Fruit fly (Drosophila melanogaster) whole organism, embryonic: ENCODE data around the gene CG31265.

Experiments
- Atf3 ChIP-seq: fragments of 200-800 bp; sonication (Bioruptor generic); optimal IDR thresholded peaks from 3 replicates; lab custom pipeline; 2016; ENCODE audit warnings: missing biosample characterization, missing genetic modification characterization
- Atf6 ChIP-seq: fragments of 200-800 bp; sonication (Bioruptor generic); IDR thresholded peaks from 2 replicates; pipeline ENCODE4 v1.3.6; 2022; ENCODE audit warnings: missing biosample characterization, missing genetic modification characterization
- Awh ChIP-seq: fragments of 200-800 bp; sonication (Bioruptor generic); IDR thresholded peaks from 2 replicates; pipeline ENCODE4, ENCODE4 v1.3.6; 2022; ENCODE audit warnings: missing biosample characterization, missing genetic modification characterization
- CG10267 ChIP-seq: fragments of 200-800 bp; sonication (Bioruptor generic); optimal IDR thresholded peaks from 2 replicates; lab custom pipeline; 2018; ENCODE audit warnings: missing biosample characterization, mild to moderate bottlenecking, missing genetic modification characterization, moderate library complexity
- CG10321 ChIP-seq: fragments of 200-800 bp; sonication (Bioruptor generic); IDR thresholded peaks from 2 replicates; pipeline ENCODE4 v1.3.6; 2022; ENCODE audit warnings: missing biosample characterization, missing genetic modification characterization
- CG10565 ChIP-seq: fragments of 200-800 bp; sonication (Bioruptor generic); optimal IDR thresholded peaks from 3 replicates; lab custom pipeline; 2016; ENCODE audit warnings: missing biosample characterization, mild to moderate bottlenecking, missing genetic modification characterization
- CG10959 ChIP-seq: fragments of 200-800 bp; sonication (Bioruptor generic); IDR thresholded peaks from 2 replicates; pipeline ENCODE4 v1.3.6; 2022; ENCODE audit warnings: missing biosample characterization, missing genetic modification characterization
- CG11398 ChIP-seq: fragments of 200-800 bp; sonication (Bioruptor generic); optimal IDR thresholded peaks from 2 replicates; lab custom pipeline; 2016; ENCODE audit warnings: missing biosample characterization, missing genetic modification characterization
- CG11456 ChIP-seq: fragments of 200-800 bp; sonication (Bioruptor generic); IDR thresholded peaks from 3 replicates; pipeline ENCODE4 v1.3.6; 2022; ENCODE audit warnings: missing biosample characterization, missing genetic modification characterization
- CG11504 ChIP-seq: fragments of 200-800 bp; sonication (Bioruptor generic); optimal IDR thresholded peaks from 3 replicates; lab custom pipeline; 2019; ENCODE audit warnings: missing biosample characterization, mild to moderate bottlenecking, missing genetic modification characterization, moderate library complexity
- CG12104 ChIP-seq: fragments of 200-800 bp; sonication (Bioruptor generic); optimal IDR thresholded peaks from 3 replicates; lab custom pipeline; 2016; ENCODE audit warnings: missing biosample characterization, missing genetic modification characterization
- CG12391 ChIP-seq: fragments of 200-800 bp; sonication (Bioruptor generic); optimal IDR thresholded peaks from 3 replicates; lab custom pipeline; 2018; ENCODE audit warnings: missing biosample characterization, mild to moderate bottlenecking, missing genetic modification characterization, moderate library complexity
- CG13894 ChIP-seq: fragments of 200-800 bp; sonication (Bioruptor generic); optimal IDR thresholded peaks from 3 replicates; lab custom pipeline; 2018; ENCODE audit warnings: missing biosample characterization, mild to moderate bottlenecking, missing genetic modification characterization, moderate library complexity
- CG16815 ChIP-seq: fragments of 200-800 bp; sonication (Bioruptor generic); optimal IDR thresholded peaks from 3 replicates; lab custom pipeline; 2017; ENCODE audit warnings: missing biosample characterization, mild to moderate bottlenecking, missing genetic modification characterization
- CG17568 ChIP-seq: fragments of 200-800 bp; sonication (Bioruptor generic); optimal IDR thresholded peaks from 2 replicates; lab custom pipeline; 2018; ENCODE audit warnings: missing biosample characterization, mild to moderate bottlenecking, missing genetic modification characterization, moderate library complexity
- CG17802 ChIP-seq: fragments of 200-800 bp; sonication (Bioruptor generic); optimal IDR thresholded peaks from 2 replicates; lab custom pipeline; 2018; ENCODE audit warnings: missing biosample characterization, mild to moderate bottlenecking, missing genetic modification characterization, moderate library complexity
- CG30020 ChIP-seq: fragments of 200-800 bp; optimal IDR thresholded peaks from 2 replicates; lab custom pipeline; 2019; ENCODE audit warnings: missing biosample characterization, mild to moderate bottlenecking, missing genetic modification characterization, moderate library complexity
- CG42726 ChIP-seq: fragments of 200-800 bp; sonication (Bioruptor generic); IDR thresholded peaks from 2 replicates; pipeline ENCODE4 v1.3.6; 2022; ENCODE audit warnings: missing biosample characterization, missing genetic modification characterization; ENCODE audit not compliant: partially characterized antibody
- CG4707 ChIP-seq: fragments of 200-800 bp; sonication (Bioruptor generic); optimal IDR thresholded peaks from 2 replicates; lab custom pipeline; 2018; ENCODE audit warnings: missing biosample characterization, mild to moderate bottlenecking, missing genetic modification characterization, moderate library complexity
- CG8359 ChIP-seq: fragments of 200-800 bp; sonication (Bioruptor generic); optimal IDR thresholded peaks from 2 replicates; lab custom pipeline; 2017; ENCODE audit warnings: missing biosample characterization, mild to moderate bottlenecking, missing genetic modification characterization, borderline replicate concordance
- CG8944 ChIP-seq: fragments of 200-800 bp; sonication (Bioruptor generic); optimal IDR thresholded peaks from 3 replicates; lab custom pipeline; 2016; ENCODE audit warnings: missing biosample characterization, missing genetic modification characterization
- CG9876 ChIP-seq: fragments of 200-800 bp; sonication (Bioruptor generic); optimal IDR thresholded peaks from 2 replicates; lab custom pipeline; 2016; ENCODE audit warnings: missing biosample characterization, missing genetic modification characterization
- Camta ChIP-seq: fragments of 200-800 bp; sonication (Bioruptor generic); optimal IDR thresholded peaks from 2 replicates; lab custom pipeline; 2016; ENCODE audit warnings: missing biosample characterization, missing genetic modification characterization
- D19B ChIP-seq: fragments of 200-800 bp; sonication (Bioruptor generic); optimal IDR thresholded peaks from 2 replicates; lab custom pipeline; 2017; ENCODE audit warnings: missing biosample characterization, mild to moderate bottlenecking, missing genetic modification characterization
- E2f2 ChIP-seq: fragments of 200-800 bp; sonication (Bioruptor generic); IDR thresholded peaks from 2 replicates; pipeline ENCODE4 v1.3.6; 2022; ENCODE audit warnings: missing biosample characterization, missing genetic modification characterization
- Fer2 ChIP-seq: fragments of 200-800 bp; sonication (Bioruptor generic); optimal IDR thresholded peaks from 2 replicates; lab custom pipeline; 2018; ENCODE audit warnings: missing biosample characterization, mild to moderate bottlenecking, missing genetic modification characterization, moderate library complexity
- Gsc ChIP-seq: fragments of 200-800 bp; sonication (Bioruptor generic); IDR thresholded peaks from 2 replicates; pipeline ENCODE4 v1.3.6; 2022; ENCODE audit warnings: missing biosample characterization, missing genetic modification characterization
- H2.0 ChIP-seq: fragments of 200-800 bp; sonication (Bioruptor generic); IDR thresholded peaks from 2 replicates; pipeline ENCODE4 v1.3.6; 2022; ENCODE audit warnings: missing biosample characterization, missing genetic modification characterization
- Hmx ChIP-seq: fragments of 200-800 bp; sonication (Bioruptor generic); optimal IDR thresholded peaks from 2 replicates; lab custom pipeline; 2016; ENCODE audit warnings: missing biosample characterization, missing genetic modification characterization
- MESR4 ChIP-seq: fragments of 200-800 bp; sonication (Bioruptor generic); optimal IDR thresholded peaks from 2 replicates; lab custom pipeline; 2018; ENCODE audit warnings: missing biosample characterization, mild to moderate bottlenecking, missing genetic modification characterization, moderate library complexity
- Mrtf ChIP-seq: fragments of 200-800 bp; sonication (Bioruptor generic); IDR thresholded peaks from 3 replicates; pipeline ENCODE4 v1.3.6; 2022; ENCODE audit warnings: missing biosample characterization, missing genetic modification characterization
- Pdp1 ChIP-seq, 2 experiments: fragments of 200-800 bp; sonication (Bioruptor generic); optimal IDR thresholded peaks; 3 replicates each; lab custom pipeline; 2016; ENCODE audit warnings: missing biosample characterization in 2 of 2, missing genetic modification characterization in 2 of 2, mild to moderate bottlenecking in 1 of 2, moderate library complexity in 1 of 2
- Poxn ChIP-seq: fragments of 200-800 bp; sonication (Bioruptor generic); IDR thresholded peaks from 2 replicates; pipeline ENCODE4 v1.3.6; 2022; ENCODE audit warnings: missing biosample characterization, missing genetic modification characterization
- Rx ChIP-seq: fragments of 200-800 bp; sonication (Bioruptor generic); IDR thresholded peaks from 2 replicates; pipeline ENCODE4 v1.3.6; 2022; ENCODE audit warnings: missing biosample characterization, missing genetic modification characterization
- Scr ChIP-seq: fragments of 200-800 bp; sonication (Bioruptor generic); IDR thresholded peaks from 2 replicates; pipeline ENCODE4 v1.3.6; 2022; ENCODE audit warnings: missing biosample characterization, missing genetic modification characterization; ENCODE audit not compliant: partially characterized antibody
- Side ChIP-seq: fragments of 200-800 bp; sonication (Bioruptor generic); optimal IDR thresholded peaks from 2 replicates; lab custom pipeline; 2016; ENCODE audit warnings: missing biosample characterization, missing genetic modification characterization
- esg ChIP-seq: fragments of 200-800 bp; sonication (Bioruptor generic); conservative IDR thresholded peaks from 2 replicates; pipeline ENCODE4 v1.3.6; 2022; ENCODE audit warnings: missing biosample characterization, missing genetic modification characterization
- fd102C ChIP-seq: fragments of 200-800 bp; sonication (Bioruptor generic); optimal IDR thresholded peaks from 2 replicates; lab custom pipeline; 2018; ENCODE audit warnings: missing biosample characterization, mild to moderate bottlenecking, missing genetic modification characterization, moderate library complexity
- fu2 ChIP-seq: fragments of 200-800 bp; sonication (Bioruptor generic); optimal IDR thresholded peaks from 2 replicates; lab custom pipeline; 2016; ENCODE audit warnings: missing biosample characterization, missing genetic modification characterization
- gsb ChIP-seq: fragments of 200-800 bp; sonication (Bioruptor generic); IDR thresholded peaks from 2 replicates; pipeline ENCODE4 v1.3.6; 2022; ENCODE audit warnings: missing biosample characterization, missing genetic modification characterization
- gsb-n ChIP-seq: fragments of 200-800 bp; sonication (Bioruptor generic); optimal IDR thresholded peaks from 3 replicates; lab custom pipeline; 2018; ENCODE audit warnings: missing biosample characterization, mild to moderate bottlenecking, missing genetic modification characterization
- ind ChIP-seq: fragments of 200-800 bp; sonication (Bioruptor generic); optimal IDR thresholded peaks from 3 replicates; lab custom pipeline; 2016; ENCODE audit warnings: missing biosample characterization, missing genetic modification characterization
- jigr1 ChIP-seq: fragments of 200-800 bp; sonication (Bioruptor generic); IDR thresholded peaks from 3 replicates; pipeline ENCODE4 v1.3.6; 2022; ENCODE audit warnings: missing biosample characterization, missing genetic modification characterization
- pros ChIP-seq: fragments of 200-800 bp; sonication (Bioruptor generic); optimal IDR thresholded peaks from 3 replicates; lab custom pipeline; 2019; ENCODE audit warnings: missing biosample characterization, mild to moderate bottlenecking, missing genetic modification characterization, moderate library complexity
- pzg ChIP-seq: fragments of 200-800 bp; sonication (Bioruptor generic); optimal IDR thresholded peaks from 3 replicates; lab custom pipeline; 2018; ENCODE audit warnings: missing biosample characterization, mild to moderate bottlenecking, missing genetic modification characterization, moderate library complexity
- sob ChIP-seq: fragments of 200-800 bp; sonication (Bioruptor generic); IDR thresholded peaks from 2 replicates; pipeline ENCODE4 v1.3.6; 2022; ENCODE audit warnings: missing biosample characterization, missing genetic modification characterization
- sqz ChIP-seq: fragments of 200-800 bp; sonication (Bioruptor generic); optimal IDR thresholded peaks from 3 replicates; lab custom pipeline; 2018; ENCODE audit warnings: missing biosample characterization, mild to moderate bottlenecking, missing genetic modification characterization
- sr ChIP-seq: fragments of 200-800 bp; sonication (Bioruptor generic); IDR thresholded peaks from 3 replicates; pipeline ENCODE4 v1.3.6; 2022; ENCODE audit warnings: missing biosample characterization, missing genetic modification characterization
- tgo ChIP-seq: fragments of 200-800 bp; sonication (Bioruptor generic); IDR thresholded peaks from 3 replicates; pipeline ENCODE4 v1.3.6; 2022; ENCODE audit warnings: missing biosample characterization, missing genetic modification characterization
- usp ChIP-seq: fragments of >200 bp; optimal IDR thresholded peaks from 2 replicates; lab custom pipeline; 2017; ENCODE audit warnings: missing biosample characterization, missing genetic modification characterization
- zfh1 ChIP-seq: fragments of 200-800 bp; sonication (Bioruptor generic); IDR thresholded peaks from 3 replicates; pipeline ENCODE4 v1.3.6; 2022; ENCODE audit warnings: missing biosample characterization, missing genetic modification characterization

Gene CG31265

DNA sequence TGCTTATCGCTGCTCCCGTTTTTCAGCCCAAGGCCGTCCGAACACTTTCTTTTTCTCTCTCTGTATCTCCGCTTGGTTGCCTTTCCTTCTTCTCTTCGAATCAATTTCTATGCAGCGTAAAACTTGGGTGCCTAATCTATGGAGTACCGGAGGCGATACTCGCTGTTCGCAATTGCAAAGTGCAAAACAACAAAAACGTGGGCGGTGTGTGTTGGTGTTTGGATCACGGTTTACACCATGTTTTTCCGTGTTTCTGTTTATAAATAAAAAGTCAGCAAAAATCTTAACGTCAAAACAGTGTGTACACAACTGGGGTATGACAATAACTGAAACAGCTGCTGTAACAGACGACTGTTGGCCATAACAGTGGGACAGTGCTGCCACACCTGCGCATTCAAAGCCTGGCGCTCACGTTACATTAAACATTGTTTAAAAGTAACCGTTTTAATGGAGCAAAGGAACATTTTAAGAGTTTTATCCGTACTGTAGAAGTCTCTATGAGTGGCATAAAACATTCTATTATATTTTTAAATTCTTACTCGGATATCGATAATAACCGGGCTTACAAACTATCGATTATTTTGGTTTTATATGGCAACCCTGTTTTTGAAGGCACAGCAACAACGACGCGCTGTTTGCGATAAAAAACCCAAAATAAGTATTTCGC, 21.2 kb downstream of the CG31265 start, which contains the start of the genes m-cup and Det (continued):
- TF ChIP-seq Pdp1 (GFP tag; optimal IDR thresholded peaks at IDR 0.05; lab: Kevin White, UChicago): no peak
- TF ChIP-seq CG17568 (GFP tag; lab: Kevin White, UChicago): no peak
- no peak for TF ChIP-seq Atf3 (GFP tag; lab: Kevin White, UChicago)
- peak; percentile 76 for TF ChIP-seq pzg (GFP tag; lab: Kevin White, UChicago)
- no peak for TF ChIP-seq tgo (GFP tag; lab: Robert Waterston, UW)
- TF ChIP-seq Poxn: no peak
- TF ChIP-seq MESR4 (GFP tag; lab: Kevin White, UChicago): peak; percentile 75
- TF ChIP-seq pros (GFP tag; lab: Kevin White, UChicago): no peak
- no peak for TF ChIP-seq usp (GFP tag; lab: Kevin White, UChicago)
- TF ChIP-seq Camta: peak; percentile 11
- TF ChIP-seq Mrtf (GFP tag; lab: Robert Waterston, UW): no peak
- TF ChIP-seq D19B: no peak
- TF ChIP-seq sob (GFP tag; lab: Robert Waterston, UW): 0 out of 2 replicates have a peak, but pooled peaks have one; percentile 7
- TF ChIP-seq CG12391 (tag; lab: Kevin White, UChicago): peak; percentile 27
- TF ChIP-seq Gsc (GFP tag; lab: Robert Waterston, UW): no peak
- TF ChIP-seq CG10321 (GFP tag; lab: Robert Waterston, UW): no peak
- no peak for TF ChIP-seq Hmx (GFP tag; lab: Kevin White, UChicago)
- TF ChIP-seq CG4707 (GFP tag; lab: Kevin White, UChicago): no peak
- TF ChIP-seq CG10267: peak; percentile 51
- peak; percentile 89 for TF ChIP-seq E2f2 (GFP tag; lab: Robert Waterston, UW)
- TF ChIP-seq zfh1: no peak
- TF ChIP-seq CG8359 (GFP tag; lab: Kevin White, UChicago): no peak
- TF ChIP-seq Side (GFP tag; lab: Kevin White, UChicago): no peak
- no peak for TF ChIP-seq jigr1 (GFP tag; lab: Robert Waterston, UW)
- no peak for TF ChIP-seq fu2 (GFP tag; lab: Kevin White, UChicago)
- TF ChIP-seq Fer2 (tag; lab: Kevin White, UChicago): no peak
- no peak for TF ChIP-seq fd102C
- TF ChIP-seq CG10959 (GFP tag; lab: Robert Waterston, UW): no peak
- no peak for TF ChIP-seq Rx
- no peak for TF ChIP-seq gsb-n (tag; lab: Kevin White, UChicago)
- TF ChIP-seq gsb (GFP tag; lab: Robert Waterston, UW): no peak
- TF ChIP-seq esg (GFP tag; lab: Robert Waterston, UW): no peak
- no peak for TF ChIP-seq CG17802 (tag; lab: Kevin White, UChicago)
- no peak for TF ChIP-seq sr
- no peak for TF ChIP-seq Awh (GFP tag; lab: Robert Waterston, UW)
- TF ChIP-seq H2.0 (GFP tag; lab: Robert Waterston, UW): no peak
- no peak for TF ChIP-seq Atf6 (GFP tag; lab: Robert Waterston, UW)
- TF ChIP-seq CG8944 (GFP tag; lab: Kevin White, UChicago): no peak
- no peak for TF ChIP-seq ind (GFP tag; lab: Kevin White, UChicago)
- peak; percentile 23 for TF ChIP-seq CG12104 (GFP tag; lab: Kevin White, UChicago)
- no peak for TF ChIP-seq CG9876 (GFP tag; lab: Kevin White, UChicago)
- TF ChIP-seq CG30020: no peak
- no peak for TF ChIP-seq CG16815 (GFP tag; lab: Kevin White, UChicago)
- no peak for TF ChIP-seq CG11504 (tag; lab: Kevin White, UChicago)
- TF ChIP-seq sqz: no peak
- no peak for TF ChIP-seq CG13894 (tag; lab: Kevin White, UChicago)
- peak; percentile 82 for TF ChIP-seq Scr (GFP tag; lab: Robert Waterston, UW)
- no peak for TF ChIP-seq CG11398
- no peak for TF ChIP-seq CG42726
- no peak for TF ChIP-seq CG11456
- TF ChIP-seq CG10565 (GFP tag; lab: Kevin White, UChicago): no peak
